Worm (Caenorhabditis elegans): ENCODE measurements around the gene Y45F10D.15.

- TF ChIP-seq tab-1 (GFP tag; IDR thresholded peaks at IDR 0.05) (no peak), klf-2 (GFP tag; conservative IDR thresholded peaks at IDR 0.05) (no peak)
These were observed 46.0 kb upstream of the Y45F10D.15 start, which contains the start of gene B0513.90 for ce11 chrIV:13866754-13867153.

Data from whole organism, midembryonic.